Worm (Caenorhabditis elegans) whole organism, L2 larva: ENCODE data around the gene crn-7.

Experiments used
- C34F6.9 ChIP-seq: fragments of 150-350 bp; optimal IDR thresholded peaks from 2 replicates; lab custom pipeline; 2014; ENCODE audit warnings: missing biosample characterization, missing genetic modification characterization
- F13H6.1 ChIP-seq: sonication (generic microtip); optimal IDR thresholded peaks from 2 replicates; lab custom pipeline; 2016; ENCODE audit warnings: missing genetic modification characterization, missing compliant biosample characterization
- R02D3.7 ChIP-seq: fragments of 150-350 bp; optimal IDR thresholded peaks from 2 replicates; lab custom pipeline; 2014; ENCODE audit warnings: missing biosample characterization, missing genetic modification characterization
- Y55F3AM.14 ChIP-seq: fragments of 200-800 bp; sonication (Bioruptor generic); optimal IDR thresholded peaks from 2 replicates; lab custom pipeline; 2018; ENCODE audit warnings: mild to moderate bottlenecking, missing genetic modification characterization, missing compliant biosample characterization
- ZK546.5 ChIP-seq: sonication (generic microtip); optimal IDR thresholded peaks from 2 replicates; lab custom pipeline; 2017; ENCODE audit warnings: missing biosample characterization, missing genetic modification characterization
- aly-2 ChIP-seq: fragments of 150-350 bp; optimal IDR thresholded peaks from 2 replicates; lab custom pipeline; 2014; ENCODE audit warnings: missing biosample characterization, missing genetic modification characterization
- blmp-1 ChIP-seq: sonication (generic microtip); optimal IDR thresholded peaks from 2 replicates; lab custom pipeline; 2017; ENCODE audit warnings: missing genetic modification characterization, mild to moderate bottlenecking, missing compliant biosample characterization, antibody characterized with exemption, moderate library complexity; ENCODE audit not compliant: insufficient read depth
- ceh-16 ChIP-seq: fragments of 150-350 bp; optimal IDR thresholded peaks from 2 replicates; lab custom pipeline; 2014; ENCODE audit warnings: missing biosample characterization, missing genetic modification characterization
- ceh-82 ChIP-seq: fragments of 150-350 bp; optimal IDR thresholded peaks from 2 replicates; lab custom pipeline; 2014; ENCODE audit warnings: missing biosample characterization, missing genetic modification characterization
- crh-2 ChIP-seq: sonication (generic microtip); optimal IDR thresholded peaks from 2 replicates; lab custom pipeline; 2017; ENCODE audit warnings: missing biosample characterization, missing genetic modification characterization
- dmd-4 ChIP-seq: sonication (generic microtip); optimal IDR thresholded peaks from 2 replicates; lab custom pipeline; 2017; ENCODE audit warnings: missing biosample characterization, missing genetic modification characterization
- egl-27 ChIP-seq: sonication (generic microtip); optimal IDR thresholded peaks from 3 replicates; lab custom pipeline; 2017; ENCODE audit warnings: missing biosample characterization, missing genetic modification reagents, missing genetic modification characterization
- elt-1 ChIP-seq: fragments of 150-350 bp; optimal IDR thresholded peaks from 2 replicates; lab custom pipeline; 2014; ENCODE audit warnings: missing biosample characterization, missing genetic modification characterization
- elt-3 ChIP-seq: sonication (generic microtip); optimal IDR thresholded peaks from 2 replicates; lab custom pipeline; 2017; ENCODE audit warnings: missing biosample characterization, missing genetic modification characterization
- fos-1 ChIP-seq: fragments of 150-350 bp; optimal IDR thresholded peaks from 2 replicates; lab custom pipeline; 2014; ENCODE audit warnings: missing biosample characterization, missing genetic modification characterization
- gmeb-1 ChIP-seq: fragments of 150-350 bp; optimal IDR thresholded peaks from 2 replicates; lab custom pipeline; 2014; ENCODE audit warnings: missing biosample characterization, missing genetic modification characterization
- lin-11 ChIP-seq: fragments of 150-350 bp; sonication (generic microtip); optimal IDR thresholded peaks from 2 replicates; lab custom pipeline; 2014; ENCODE audit warnings: missing biosample characterization, missing genetic modification characterization, inconsistent platforms, mixed read lengths
- lin-13 ChIP-seq: fragments of 150-350 bp; optimal IDR thresholded peaks from 2 replicates; lab custom pipeline; 2014; ENCODE audit warnings: missing biosample characterization, missing genetic modification reagents, missing genetic modification characterization
- lin-39 ChIP-seq: fragments of 150-350 bp; optimal IDR thresholded peaks from 2 replicates; lab custom pipeline; 2014; ENCODE audit warnings: missing biosample characterization, missing genetic modification reagents, missing genetic modification characterization
- lsy-2 ChIP-seq, 2 experiments: fragments of 150-350 bp in 1 of 2; sonication (generic microtip) in 1 of 2; optimal IDR thresholded peaks; 2 replicates each; lab custom pipeline; 2014 to 2017; ENCODE audit warnings: missing biosample characterization in 2 of 2, missing genetic modification characterization in 2 of 2
- mbf-1 ChIP-seq: sonication (generic microtip); optimal IDR thresholded peaks from 2 replicates; lab custom pipeline; 2017; ENCODE audit warnings: missing biosample characterization, missing genetic modification characterization
- mdl-1 ChIP-seq, 2 experiments: fragments of 150-350 bp in 1 of 2; sonication (generic microtip) in 1 of 2; optimal IDR thresholded peaks; 2 replicates each; lab custom pipeline; 2017; ENCODE audit warnings: missing biosample characterization in 2 of 2, missing genetic modification characterization in 2 of 2
- nhr-10 ChIP-seq: sonication (generic microtip); optimal IDR thresholded peaks from 2 replicates; lab custom pipeline; 2017; ENCODE audit warnings: missing biosample characterization, missing genetic modification characterization
- nhr-12 ChIP-seq: fragments of 150-350 bp; optimal IDR thresholded peaks from 2 replicates; lab custom pipeline; 2014; ENCODE audit warnings: missing biosample characterization, missing genetic modification characterization
- nhr-129 ChIP-seq: fragments of 150-350 bp; optimal IDR thresholded peaks from 2 replicates; lab custom pipeline; 2014; ENCODE audit warnings: missing biosample characterization, missing genetic modification characterization
- nhr-21 ChIP-seq: fragments of 150-350 bp; optimal IDR thresholded peaks from 2 replicates; lab custom pipeline; 2014; ENCODE audit warnings: missing biosample characterization, missing genetic modification characterization
- nhr-23 ChIP-seq: fragments of 150-350 bp; optimal IDR thresholded peaks from 2 replicates; lab custom pipeline; 2014; ENCODE audit warnings: missing biosample characterization, missing genetic modification reagents, missing genetic modification characterization
- nhr-237 ChIP-seq: fragments of 150-350 bp; optimal IDR thresholded peaks from 2 replicates; lab custom pipeline; 2014; ENCODE audit warnings: missing biosample characterization, missing genetic modification characterization
- nhr-25 ChIP-seq: fragments of 150-350 bp; sonication (generic microtip); optimal IDR thresholded peaks from 3 replicates; lab custom pipeline; 2014; ENCODE audit warnings: missing biosample characterization, missing genetic modification characterization
- nhr-6 ChIP-seq: fragments of 150-350 bp; optimal IDR thresholded peaks from 2 replicates; lab custom pipeline; 2014; ENCODE audit warnings: missing biosample characterization, missing genetic modification characterization
- nhr-77 ChIP-seq: fragments of 150-350 bp; optimal IDR thresholded peaks from 2 replicates; lab custom pipeline; 2014; ENCODE audit warnings: missing biosample characterization, missing genetic modification characterization
- sem-4 ChIP-seq: fragments of 150-350 bp; optimal IDR thresholded peaks from 2 replicates; lab custom pipeline; 2014; ENCODE audit warnings: missing biosample characterization, missing genetic modification reagents, missing genetic modification characterization
- skn-1 ChIP-seq: sonication (generic microtip); optimal IDR thresholded peaks from 2 replicates; lab custom pipeline; 2017; ENCODE audit warnings: missing biosample characterization, missing genetic modification characterization
- sma-3 ChIP-seq: sonication (generic microtip); optimal IDR thresholded peaks from 2 replicates; lab custom pipeline; 2016; ENCODE audit warnings: missing genetic modification reagents, missing genetic modification characterization, missing compliant biosample characterization
- sma-9 ChIP-seq, 2 experiments: fragments of 150-350 bp in 1 of 2; sonication (generic microtip) in 1 of 2; optimal IDR thresholded peaks; 2 replicates each; lab custom pipeline; 2014 to 2016; ENCODE audit warnings: missing genetic modification characterization in 2 of 2, mild to moderate bottlenecking in 1 of 2, missing biosample characterization in 1 of 2, missing compliant biosample characterization in 1 of 2, missing genetic modification reagents in 1 of 2, moderate library complexity in 1 of 2
- snpc-4 ChIP-seq: fragments of 150-350 bp; optimal IDR thresholded peaks from 2 replicates; lab custom pipeline; 2014; ENCODE audit warnings: missing biosample characterization, missing genetic modification characterization
- unc-39 ChIP-seq: fragments of 150-350 bp; optimal IDR thresholded peaks from 2 replicates; lab custom pipeline; 2014; ENCODE audit warnings: missing biosample characterization, missing genetic modification characterization
- unc-55 ChIP-seq: fragments of 150-350 bp; sonication (generic microtip); optimal IDR thresholded peaks from 3 replicates; lab custom pipeline; 2014; ENCODE audit warnings: missing biosample characterization, missing genetic modification reagents, missing genetic modification characterization
- ztf-11 ChIP-seq: sonication (generic microtip); optimal IDR thresholded peaks from 2 replicates; lab custom pipeline; 2017; ENCODE audit warnings: missing biosample characterization, missing genetic modification characterization
- ztf-4 ChIP-seq: fragments of 150-350 bp; optimal IDR thresholded peaks from 2 replicates; lab custom pipeline; 2014; ENCODE audit warnings: missing biosample characterization, missing genetic modification characterization

crn-7 gene

DNA sequence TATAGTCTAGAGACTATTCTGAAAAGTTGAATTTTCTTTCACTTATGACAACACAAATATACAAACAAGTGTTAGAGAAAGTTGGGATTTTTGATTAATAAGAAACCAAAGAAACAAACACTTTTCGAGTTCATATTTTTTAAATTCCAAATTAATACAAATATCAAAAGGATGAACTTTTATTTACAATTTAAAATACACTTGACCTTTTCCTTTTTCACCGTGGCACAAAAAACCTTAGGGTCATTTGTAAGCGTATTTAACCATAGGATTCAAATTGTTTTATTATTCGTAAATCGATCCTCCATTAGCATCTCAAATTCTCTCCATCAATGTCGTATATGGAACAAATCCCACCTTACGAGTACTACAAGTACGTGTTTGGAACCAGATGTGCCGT lies 32.5 kb upstream of the crn-7 start, which contains the start of gene C02F5.5:
C02F5.5 (plus strand) TSS at position 301 of the 400 bp plus-strand sequence.
- TF ChIP-seq sma-9 (GFP tag; optimal IDR thresholded peaks at IDR 0.05; lab: Kevin White, UChicago) (no peak), sma-9 (tag; optimal IDR thresholded peaks at IDR 0.05; lab: Kevin White, UChicago) (no peak), nhr-21 (tag; lab: Kevin White, UChicago) (no peak), unc-55 (GFP tag; lab: Kevin White, UChicago) (no peak), nhr-237 (tag; lab: Kevin White, UChicago) (no peak), lin-11 (tag; lab: Kevin White, UChicago) (no peak), ztf-4 (tag; lab: Kevin White, UChicago) (no peak), Y55F3AM.14 (GFP tag; lab: Kevin White, UChicago) (no peak), gmeb-1 (no peak), lin-39 (tag; lab: Kevin White, UChicago) (no peak), nhr-77 (tag; lab: Kevin White, UChicago) (no peak), C34F6.9 (no peak), egl-27 (tag; lab: Kevin White, UChicago) (no peak)

DNA sequence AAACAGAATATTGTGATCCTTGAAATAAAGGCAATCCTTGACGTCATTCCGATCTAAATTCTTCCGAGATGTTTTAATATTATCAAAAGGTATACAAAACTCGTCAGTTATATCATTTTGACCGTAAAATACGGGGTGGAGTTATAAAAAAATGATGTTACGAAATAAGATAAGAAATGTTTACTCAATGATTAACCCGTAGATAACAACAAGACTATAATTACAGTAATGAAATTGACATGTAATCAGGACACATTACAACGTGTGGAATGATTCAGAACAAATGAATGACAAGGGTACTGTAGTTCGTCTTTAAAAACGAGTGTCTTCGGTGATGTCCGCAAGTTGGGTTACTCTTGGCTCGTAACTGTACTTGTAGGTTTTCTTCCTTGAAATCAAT lies 30.5 kb upstream of the crn-7 start, which contains the start of gene tsp-2:
tsp-2 (minus strand) TSS at position 109 of the 400 bp plus-strand sequence.
- TF ChIP-seq ceh-16 (tag; lab: Kevin White, UChicago) (no peak), nhr-23 (tag; lab: Kevin White, UChicago) (no peak), elt-1 (tag; lab: Kevin White, UChicago) (no peak), unc-39 (no peak), mbf-1 (no peak), nhr-129 (no peak), lsy-2 (tag; optimal IDR thresholded peaks at IDR 0.05; lab: Kevin White, UChicago) (peak in 1 of 2 experiments; percentile 2), fos-1 (peak; percentile 93), lin-13 (no peak), nhr-77 (tag; lab: Kevin White, UChicago) (no peak), elt-3 (tag; lab: Kevin White, UChicago) (no peak), gmeb-1 (peak; percentile 3), nhr-25 (tag; lab: Kevin White, UChicago) (no peak), nhr-12 (tag; lab: Kevin White, UChicago) (no peak), crh-2 (tag; lab: Kevin White, UChicago) (no peak), lin-39 (tag; lab: Kevin White, UChicago) (no peak), blmp-1 (tag; lab: Kevin White, UChicago) (no peak), Y55F3AM.14 (GFP tag; lab: Kevin White, UChicago) (no peak), ceh-82 (tag; lab: Kevin White, UChicago) (no peak), dmd-4 (tag; lab: Kevin White, UChicago) (no peak)

- TF ChIP-seq C34F6.9 (no peak), nhr-6 (tag; lab: Kevin White, UChicago) (no peak), fos-1 (peak; percentile 69)
- TF ChIP-seq, all 48 proteins: peak for 1
Measured at ce11 chrIII:8239325-8239724, 29.0 kb upstream of the crn-7 start, which contains the start of gene tsp-1. tsp-1 (minus strand) TSS chrIII:8239423.

ce11 chrIII:8240247-8240646 lies 28.1 kb upstream of the crn-7 start:
- TF ChIP-seq ceh-16 (tag; lab: Kevin White, UChicago): no peak
- TF ChIP-seq F13H6.1 (tag; lab: Kevin White, UChicago): no peak
- TF ChIP-seq fos-1: peak; percentile 93

DNA sequence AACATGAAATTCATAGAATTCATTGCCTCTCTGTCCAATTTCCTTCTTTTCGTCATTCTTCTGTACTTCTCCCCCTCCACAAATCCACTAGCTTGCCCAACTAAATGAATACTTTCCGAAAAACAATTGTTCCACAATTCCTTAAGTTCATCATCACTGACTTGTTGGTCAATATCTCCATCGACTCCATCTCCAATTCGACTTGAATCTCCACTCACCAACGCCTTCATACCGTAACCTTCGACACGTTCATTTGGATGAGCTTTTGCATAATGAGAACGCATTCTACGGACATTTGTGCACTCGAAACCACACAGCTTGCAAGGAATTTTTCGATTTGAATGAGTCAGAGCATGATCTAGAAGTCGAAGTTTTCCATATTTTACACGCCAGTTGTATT lies 27.4 kb upstream of the crn-7 start:
- TF ChIP-seq nhr-6 (tag; lab: Kevin White, UChicago): no peak
- TF ChIP-seq nhr-10 (tag; lab: Kevin White, UChicago): no peak
- no peak for TF ChIP-seq blmp-1 (tag; lab: Kevin White, UChicago)
- no peak for TF ChIP-seq lin-11 (tag; lab: Kevin White, UChicago)
- TF ChIP-seq nhr-129: no peak
- no peak for TF ChIP-seq lin-39 (tag; lab: Kevin White, UChicago)

ce11 chrIII:8242809-8243208 lies 25.5 kb upstream of the crn-7 start, which contains the start of gene C02F5.12:
C02F5.12 (minus strand) TSS chrIII:8243029.
- TF ChIP-seq aly-2 (tag; lab: Kevin White, UChicago): no peak
- TF ChIP-seq ceh-82 (tag; lab: Kevin White, UChicago): no peak
- peak; percentile 20 for TF ChIP-seq F13H6.1 (tag; lab: Kevin White, UChicago)
- no peak for TF ChIP-seq ceh-16 (tag; lab: Kevin White, UChicago)
- TF ChIP-seq lin-13: peak; percentile 8
- peak; percentile 0 for TF ChIP-seq sma-3 (GFP tag; lab: Kevin White, UChicago)
- no peak for TF ChIP-seq sem-4
- TF ChIP-seq C34F6.9: peak; percentile 43
- TF ChIP-seq skn-1 (tag; lab: Kevin White, UChicago): no peak
- TF ChIP-seq ZK546.5: no peak
- peak in 1 of 2 experiments; percentile 44 for TF ChIP-seq lsy-2 (tag; optimal IDR thresholded peaks at IDR 0.05; lab: Kevin White, UChicago)
- TF ChIP-seq fos-1: peak; percentile 38
- no peak for TF ChIP-seq nhr-25 (tag; lab: Kevin White, UChicago)
- no peak for TF ChIP-seq nhr-23 (tag; lab: Kevin White, UChicago)
- TF ChIP-seq snpc-4 (tag; lab: Kevin White, UChicago): no peak
- TF ChIP-seq Y55F3AM.14 (GFP tag; lab: Kevin White, UChicago): no peak
- peak; percentile 7 for TF ChIP-seq sma-9 (GFP tag; optimal IDR thresholded peaks at IDR 0.05; lab: Kevin White, UChicago)
- TF ChIP-seq sma-9 (tag; optimal IDR thresholded peaks at IDR 0.05; lab: Kevin White, UChicago): no peak
- TF ChIP-seq nhr-10 (tag; lab: Kevin White, UChicago): no peak
- TF ChIP-seq ztf-11 (tag; lab: Kevin White, UChicago): no peak
- TF ChIP-seq mdl-1 (tag; optimal IDR thresholded peaks at IDR 0.05; lab: Kevin White, UChicago): no peak
- no peak for TF ChIP-seq R02D3.7
- no peak for TF ChIP-seq nhr-77 (tag; lab: Kevin White, UChicago)
- TF ChIP-seq nhr-129: peak; percentile 51
